Worm (Caenorhabditis elegans) whole organism, dauer: ENCODE results near the gene Y38E10A.33.

Experiments
- unc-62 ChIP-seq: sonication (generic microtip); optimal IDR thresholded peaks from 2 replicates; lab custom pipeline; 2017; ENCODE audit warnings: missing biosample characterization, missing genetic modification reagents, missing genetic modification characterization

Y38E10A.33 gene

DNA sequence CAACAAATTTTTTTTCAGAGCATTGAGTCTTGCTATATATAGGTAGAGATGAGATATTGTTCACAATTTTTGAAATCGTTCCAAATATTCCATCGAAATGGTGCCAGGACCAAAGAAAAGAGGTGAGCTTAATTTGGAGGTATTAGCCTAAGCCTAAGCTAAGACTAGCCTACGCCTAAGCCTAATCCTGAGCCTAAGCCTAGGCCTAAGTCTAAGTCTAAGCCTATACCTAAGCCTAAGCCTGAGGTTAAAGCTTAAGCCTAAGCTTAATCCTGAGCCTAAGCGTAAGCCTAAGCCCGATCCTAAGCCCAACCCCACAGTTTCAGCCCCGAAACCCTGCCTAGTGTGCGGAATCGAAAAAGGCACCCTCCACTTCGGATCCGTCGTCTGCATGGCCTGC, 42.8 kb downstream of the Y38E10A.33 start, which contains the start of gene nhr-234:
nhr-234 (plus strand) TSS at position 77 of the 400 bp plus-strand sequence.
- TF ChIP-seq unc-62 (GFP tag; lab: Kevin White, UChicago) = no peak

DNA sequence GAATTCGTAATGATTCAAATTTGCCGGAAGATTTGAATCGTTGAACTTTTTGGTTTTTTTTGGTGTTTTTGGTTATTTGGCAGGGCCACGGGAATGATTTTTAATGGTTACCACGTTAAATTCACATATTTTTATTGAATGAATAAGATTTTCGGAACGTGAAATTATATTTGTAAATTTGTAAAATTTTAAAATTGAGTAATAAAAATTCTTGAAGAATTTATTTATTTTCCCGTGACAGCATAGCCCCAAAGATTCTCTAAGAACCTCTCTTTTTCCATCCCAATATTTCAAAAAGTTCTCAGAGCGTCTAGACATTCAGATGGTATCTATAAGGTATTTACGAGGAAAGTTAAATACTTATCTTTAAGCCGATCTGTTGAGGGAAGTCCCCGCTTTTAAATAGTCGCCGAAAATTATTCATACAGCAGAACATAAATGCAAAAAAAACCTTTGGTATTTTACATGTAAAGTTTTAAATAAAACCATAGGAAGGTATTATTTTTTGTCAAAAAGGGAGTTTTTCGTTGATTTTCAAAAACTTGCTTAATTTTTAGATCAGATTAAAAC, 44.6 kb downstream of the Y38E10A.33 start, which contains the start of gene Y38E10A.17:
Y38E10A.17 (minus strand) TSS at position 51 of the 570 bp plus-strand sequence.
- TF ChIP-seq unc-62 (GFP tag; lab: Kevin White, UChicago) = no peak

ce11 chrII:12630888-12631287, 48.6 kb downstream of the Y38E10A.33 start, which contains the start of gene Y38E10A.34:
Gene Y38E10A.34, plus strand, starts transcription at chrII:12631188.
- TF ChIP-seq unc-62 (GFP tag; lab: Kevin White, UChicago) = no peak
